Worm (Caenorhabditis elegans) whole organism, midembryonic: ENCODE measurements around the gene alg-4.

ENCODE experiments used
- T22C8.4 ChIP-seq: fragments of 200-800 bp; sonication (Bioruptor generic); IDR thresholded peaks from 2 replicates; pipeline ENCODE4 v1.3.6; 2022; ENCODE audit warnings: missing genetic modification characterization, missing compliant biosample characterization
- cog-1 ChIP-seq: sonication (generic microtip); optimal IDR thresholded peaks from 2 replicates; lab custom pipeline; 2016; ENCODE audit warnings: missing genetic modification characterization, missing compliant biosample characterization
- flt-1 ChIP-seq: fragments of 200-800 bp; sonication (Bioruptor generic); IDR thresholded peaks from 2 replicates; pipeline ENCODE4 v1.3.6; 2022; ENCODE audit warnings: missing genetic modification characterization, missing compliant biosample characterization
- klf-2 ChIP-seq: fragments of 200-800 bp; sonication (Bioruptor generic); conservative IDR thresholded peaks from 2 replicates; pipeline ENCODE4 v1.3.6; 2022; ENCODE audit warnings: missing genetic modification reagents, missing genetic modification characterization, missing compliant biosample characterization
- med-1 ChIP-seq: sonication (generic microtip); optimal IDR thresholded peaks from 2 replicates; lab custom pipeline; 2017; ENCODE audit warnings: missing genetic modification characterization, mild to moderate bottlenecking, missing compliant biosample characterization, antibody characterized with exemption, missing genetic modification reagents; ENCODE audit not compliant: insufficient read depth
- ref-1 ChIP-seq: fragments of 200-800 bp; sonication (Bioruptor generic); conservative IDR thresholded peaks from 2 replicates; pipeline ENCODE4 v1.3.6; 2022; ENCODE audit warnings: missing genetic modification reagents, missing genetic modification characterization, missing compliant biosample characterization
- tab-1 ChIP-seq: fragments of 200-800 bp; sonication (Bioruptor generic); IDR thresholded peaks from 2 replicates; pipeline ENCODE4 v1.3.6; 2022; ENCODE audit warnings: missing genetic modification characterization, missing compliant biosample characterization
- ztf-23 ChIP-seq: fragments of 200-800 bp; sonication (Bioruptor generic); IDR thresholded peaks from 2 replicates; pipeline ENCODE4 v1.3.6; 2022; ENCODE audit warnings: missing genetic modification reagents, missing genetic modification characterization, missing compliant biosample characterization
- ztf-29 ChIP-seq: fragments of 200-800 bp; sonication (Bioruptor generic); IDR thresholded peaks from 2 replicates; pipeline ENCODE4 v1.3.6; 2022; ENCODE audit warnings: missing genetic modification reagents, missing genetic modification characterization, missing compliant biosample characterization

alg-4 gene

ce11 chrIII:9850877-9851276 lies 40.3 kb downstream of the alg-4 start:
- TF ChIP-seq flt-1 (GFP tag; lab: Robert Waterston, UW) (no peak), ref-1 (GFP tag; lab: Robert Waterston, UW) (no peak), cog-1 (no peak), ztf-23 (GFP tag; lab: Robert Waterston, UW) (no peak), ztf-29 (no peak), med-1 (no peak)

DNA sequence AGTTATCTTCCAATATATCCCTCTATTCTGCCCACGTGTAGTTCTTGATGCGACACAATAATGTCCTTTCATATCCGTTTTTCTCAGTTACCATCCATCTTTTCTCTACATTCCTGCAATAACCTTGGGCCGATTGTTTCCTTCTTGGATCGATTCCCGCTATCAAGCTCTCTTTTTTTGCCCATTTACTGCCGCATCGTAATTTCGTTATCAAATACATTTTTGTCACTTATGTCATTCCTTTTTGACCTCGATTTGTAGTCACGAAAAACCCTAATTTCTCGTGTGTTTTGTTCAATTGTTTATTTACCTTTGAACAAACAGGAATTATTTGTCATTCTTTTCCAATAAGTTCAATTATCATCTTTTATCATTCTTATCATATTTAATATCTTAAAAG lies 41.3 kb downstream of the alg-4 start:
- TF ChIP-seq ztf-23 (GFP tag; lab: Robert Waterston, UW) (no peak), cog-1 (no peak), med-1 (no peak), ztf-29 (no peak), T22C8.4 (no peak), flt-1 (GFP tag; lab: Robert Waterston, UW) (no peak)

DNA sequence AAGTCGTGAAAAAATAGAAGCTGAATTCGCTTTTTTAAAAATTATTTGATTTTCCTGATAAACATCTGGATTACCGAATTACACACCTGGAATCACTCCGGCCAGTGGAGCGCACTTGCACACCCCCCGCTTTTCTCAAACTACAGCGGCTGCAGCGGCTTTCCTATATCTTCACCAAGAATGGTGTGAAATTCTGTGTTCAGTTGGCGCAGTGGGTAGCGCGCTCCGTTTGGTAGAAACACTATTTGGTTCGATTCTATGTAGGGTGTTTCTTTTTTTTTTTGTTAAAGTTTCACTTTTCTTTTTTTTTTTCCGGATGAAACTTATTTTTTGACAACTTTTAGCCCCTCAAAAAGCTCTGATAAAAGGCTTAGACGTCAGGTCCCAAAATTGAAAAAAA lies 42.1 kb downstream of the alg-4 start:
- TF ChIP-seq tab-1 (GFP tag; lab: Robert Waterston, UW) (peak; percentile 84), flt-1 (GFP tag; lab: Robert Waterston, UW) (peak; percentile 88), T22C8.4 (peak; percentile 60), ref-1 (GFP tag; lab: Robert Waterston, UW) (peak; percentile 62), ztf-29 (peak; percentile 65), klf-2 (GFP tag; lab: Robert Waterston, UW) (peak; percentile 76), ztf-23 (GFP tag; lab: Robert Waterston, UW) (peak; percentile 68)

DNA sequence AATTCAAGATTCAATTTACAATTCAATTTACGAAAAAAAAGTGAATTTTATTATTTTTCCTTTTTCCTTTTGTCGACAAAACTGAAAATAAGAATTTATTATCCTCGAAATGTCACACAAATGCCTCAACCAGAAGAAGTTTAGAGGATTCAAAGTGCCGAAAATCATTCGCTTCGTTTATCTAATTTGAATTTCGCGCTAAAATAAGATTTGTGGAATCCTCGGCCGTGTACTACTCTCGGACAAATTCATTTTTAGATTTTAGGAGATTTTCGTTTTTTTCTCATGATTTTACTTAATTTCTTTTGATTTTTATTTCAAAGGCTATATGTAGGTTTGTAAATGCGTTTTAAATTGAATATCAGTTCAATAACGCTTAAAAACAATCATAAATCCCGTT lies 42.6 kb downstream of the alg-4 start:
- TF ChIP-seq flt-1 (GFP tag; lab: Robert Waterston, UW) (no peak), ztf-23 (GFP tag; lab: Robert Waterston, UW) (no peak), tab-1 (GFP tag; lab: Robert Waterston, UW) (no peak), ztf-29 (no peak), ref-1 (GFP tag; lab: Robert Waterston, UW) (no peak), med-1 (no peak)

DNA sequence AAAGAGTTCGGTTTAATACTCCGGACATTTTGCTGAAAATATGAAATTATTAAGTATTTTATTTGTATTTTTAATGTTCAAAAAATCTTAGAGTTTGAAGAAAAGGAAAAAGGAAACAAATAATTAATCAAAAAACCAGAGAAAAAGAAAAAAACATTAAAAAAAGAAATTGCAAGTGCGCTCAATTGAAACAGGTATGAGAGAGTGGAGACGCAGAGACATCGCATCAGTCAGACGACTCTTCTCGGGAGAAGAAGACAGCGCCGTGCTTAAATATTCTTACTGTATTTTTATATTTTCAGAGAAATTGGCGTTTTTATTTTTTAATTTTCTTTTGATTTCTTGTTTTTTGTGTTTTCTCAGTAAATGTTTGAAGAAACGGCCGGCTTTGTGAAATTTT lies 43.1 kb downstream of the alg-4 start, which contains the start of gene mrpl-36:
TSS of gene mrpl-36 (minus strand) at position 34 of the 400 bp plus-strand sequence.
- TF ChIP-seq med-1 (no peak), T22C8.4 (no peak), ref-1 (GFP tag; lab: Robert Waterston, UW) (no peak), cog-1 (no peak), klf-2 (GFP tag; lab: Robert Waterston, UW) (no peak), tab-1 (GFP tag; lab: Robert Waterston, UW) (no peak), ztf-29 (no peak), ztf-23 (GFP tag; lab: Robert Waterston, UW) (no peak), flt-1 (GFP tag; lab: Robert Waterston, UW) (no peak)

DNA sequence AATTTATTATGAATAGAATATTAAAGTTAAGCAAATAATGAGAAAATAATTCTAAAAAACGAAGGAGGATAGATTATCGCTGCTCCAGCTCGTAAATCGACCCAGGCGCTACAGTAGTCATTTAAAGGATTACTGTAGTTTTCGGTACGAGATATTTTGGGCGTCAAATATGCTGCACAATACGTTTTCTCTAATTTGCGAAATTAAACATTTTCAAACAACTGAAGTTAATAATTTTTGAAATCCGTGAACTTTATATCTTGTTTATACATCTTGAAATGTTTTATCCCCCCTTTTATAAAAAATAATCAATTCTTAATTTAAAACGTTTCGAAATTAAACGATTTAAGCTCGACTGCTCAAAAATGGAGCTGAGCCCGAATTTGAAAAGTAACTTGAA lies 45.1 kb downstream of the alg-4 start, which contains the start of gene K11H3.2:
TSS of gene K11H3.2 (plus strand) at position 301 of the 400 bp plus-strand sequence.
- TF ChIP-seq cog-1 (no peak), ztf-29 (no peak), flt-1 (GFP tag; lab: Robert Waterston, UW) (no peak), tab-1 (GFP tag; lab: Robert Waterston, UW) (no peak), T22C8.4 (no peak), med-1 (no peak), ztf-23 (GFP tag; lab: Robert Waterston, UW) (no peak), klf-2 (GFP tag; lab: Robert Waterston, UW) (no peak), ref-1 (GFP tag; lab: Robert Waterston, UW) (no peak)

DNA sequence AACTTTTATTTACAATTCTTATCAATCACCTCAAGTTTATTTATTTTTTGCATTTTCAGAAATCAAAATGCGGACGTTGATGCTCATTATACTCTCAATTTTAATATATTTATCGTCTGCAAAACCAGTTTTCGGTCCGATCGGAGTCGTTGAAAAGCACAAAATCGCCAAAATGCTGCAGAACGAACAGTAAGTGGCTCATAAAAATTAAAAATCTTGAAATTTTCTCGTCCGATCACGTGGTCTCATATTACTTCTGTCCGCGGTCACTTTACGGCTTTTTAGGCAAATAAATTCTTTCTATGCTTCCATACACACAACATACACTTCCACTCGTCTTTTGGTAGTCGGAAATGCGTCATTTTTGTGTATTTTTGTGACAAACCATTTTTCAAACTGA lies 47.5 kb downstream of the alg-4 start, which contains the start of gene K11H3.5:
TSS of gene K11H3.5 (plus strand) at position 54 of the 400 bp plus-strand sequence.
- no peak for TF ChIP-seq cog-1
- TF ChIP-seq flt-1 (GFP tag; lab: Robert Waterston, UW): no peak
- TF ChIP-seq med-1: no peak
- no peak for TF ChIP-seq ref-1 (GFP tag; lab: Robert Waterston, UW)
- TF ChIP-seq T22C8.4: no peak
- no peak for TF ChIP-seq ztf-29
- no peak for TF ChIP-seq tab-1 (GFP tag; lab: Robert Waterston, UW)
- TF ChIP-seq klf-2 (GFP tag; lab: Robert Waterston, UW): no peak
- TF ChIP-seq ztf-23 (GFP tag; lab: Robert Waterston, UW): no peak
